Fruit fly (Drosophila melanogaster): ENCODE measurements around the gene CG31445.

CG31445 gene

DNA sequence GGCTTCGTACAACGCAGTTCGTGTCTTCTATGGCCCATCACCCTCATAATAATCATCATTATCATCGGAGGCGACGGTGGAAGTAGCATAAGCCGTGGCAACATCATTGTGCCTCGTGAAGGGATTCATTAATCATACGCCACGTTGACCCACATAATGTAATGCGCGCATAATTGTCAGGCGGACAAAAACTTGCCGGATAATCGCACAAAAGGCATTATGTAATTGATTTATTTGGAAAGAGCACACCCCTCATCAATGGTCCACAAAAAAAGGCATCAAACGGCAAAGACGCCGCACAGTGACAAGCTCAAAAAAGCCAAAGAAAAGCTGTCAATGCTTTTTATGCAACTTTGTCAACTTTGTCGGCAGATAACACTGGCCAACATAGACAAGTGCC is 46.3 kb downstream of the CG31445 start:
- no peak for TF ChIP-seq CG8478 (optimal IDR thresholded peaks at IDR 0.05)
- TF ChIP-seq CTCF (optimal IDR thresholded peaks at IDR 0.05), result no peak

DNA sequence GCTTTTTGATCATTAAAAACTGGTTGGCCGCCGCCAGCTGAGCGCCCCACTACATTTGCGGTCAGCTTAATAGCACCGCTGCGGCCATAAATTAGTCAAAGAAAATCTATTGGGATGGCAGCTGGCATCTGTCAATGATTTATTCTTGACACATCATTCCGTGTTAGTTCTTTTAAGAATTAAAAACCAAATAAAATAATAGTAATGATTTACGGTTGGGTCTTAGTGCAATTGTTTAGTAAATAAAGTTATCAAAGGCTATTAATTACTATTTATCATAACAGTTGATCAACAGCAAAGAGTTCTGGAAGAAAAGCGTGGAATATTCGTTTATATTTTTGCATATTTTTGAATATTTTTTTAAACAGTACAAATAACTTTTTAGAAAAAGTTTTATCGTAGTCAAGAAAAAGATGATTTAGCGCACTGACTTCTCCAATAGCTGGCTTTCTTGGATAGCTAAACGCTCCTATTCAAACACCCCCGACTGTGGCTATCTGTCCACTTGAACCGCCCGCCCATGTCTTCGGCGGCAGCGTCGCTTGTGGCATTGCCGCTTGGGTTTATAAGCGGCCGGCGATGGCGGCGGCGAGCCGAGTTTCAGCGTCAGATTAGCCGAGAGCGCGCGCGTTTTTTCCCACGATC is 47.5 kb downstream of the CG31445 start, which contains the start of gene CG14515:
CG14515 (plus strand) TSS at position 590 of the 645 bp plus-strand sequence.
- no peak for TF ChIP-seq CG8478 (optimal IDR thresholded peaks at IDR 0.05)

DNA sequence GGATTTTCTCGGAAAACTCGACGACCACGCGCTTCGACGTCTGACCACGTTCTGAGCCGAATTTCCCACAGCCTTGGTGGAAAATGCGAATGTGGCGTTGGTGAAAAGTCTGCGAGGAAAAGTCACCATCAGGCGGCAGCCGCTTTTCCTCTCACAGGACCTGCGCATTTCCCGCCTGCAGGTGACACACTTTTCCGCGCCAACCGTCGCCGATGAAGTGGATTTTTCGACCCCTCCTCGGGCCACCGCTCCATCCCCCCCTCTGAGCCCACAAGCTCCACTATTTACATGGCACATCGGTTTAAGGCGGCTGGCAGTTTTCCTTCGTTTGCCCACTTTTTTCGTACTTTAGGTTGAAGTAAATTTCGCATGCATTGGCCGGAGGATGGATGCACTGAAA is 49.7 kb downstream of the CG31445 start, which contains the start of gene jus:
jus (minus strand) TSS at position 38 of the 400 bp plus-strand sequence.
- TF ChIP-seq CTCF (optimal IDR thresholded peaks at IDR 0.05), result no peak
- no peak for TF ChIP-seq CG8478 (optimal IDR thresholded peaks at IDR 0.05)

DNA sequence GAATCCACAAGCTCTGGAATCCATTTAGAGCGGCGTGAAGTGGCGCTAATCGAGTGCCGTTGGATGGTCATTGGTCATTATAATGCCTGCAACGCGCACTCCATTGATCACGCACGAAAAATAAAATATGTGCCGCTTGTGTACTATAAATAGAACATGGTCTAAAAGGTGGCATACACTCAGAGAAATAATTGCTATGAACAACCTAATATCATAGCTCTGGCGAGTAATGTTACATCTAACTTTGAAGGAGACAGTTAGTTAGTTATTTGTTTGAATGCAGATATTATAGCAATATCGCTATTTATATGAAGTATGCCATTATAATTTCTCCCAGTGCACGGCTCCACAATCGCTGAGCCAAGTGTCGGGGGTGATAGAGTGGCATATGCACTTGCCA is 53.6 kb downstream of the CG31445 start:
- TF ChIP-seq CTCF (optimal IDR thresholded peaks at IDR 0.05) (no peak), CG8478 (optimal IDR thresholded peaks at IDR 0.05) (no peak)

Data from S2 (cell line).